Fruit fly (Drosophila melanogaster) whole organism, embryonic: ENCODE results near the gene CG6962.

Experiments
- Adf1 ChIP-seq: fragments of 200-800 bp; sonication (Bioruptor generic); IDR thresholded peaks from 2 replicates; pipeline ENCODE4 v1.3.6; 2022; ENCODE audit warnings: missing biosample characterization, missing genetic modification characterization
- C15 ChIP-seq: fragments of 200-800 bp; sonication (Bioruptor generic); IDR thresholded peaks from 3 replicates; pipeline ENCODE4 v1.3.6; 2022; ENCODE audit warnings: missing biosample characterization, missing genetic modification characterization
- CG10979 ChIP-seq: fragments of 200-800 bp; sonication (Bioruptor generic); optimal IDR thresholded peaks from 2 replicates; lab custom pipeline; 2018; ENCODE audit warnings: missing biosample characterization, mild to moderate bottlenecking, missing genetic modification characterization, moderate library complexity
- CG11504 ChIP-seq: fragments of 200-800 bp; sonication (Bioruptor generic); optimal IDR thresholded peaks from 3 replicates; lab custom pipeline; 2019; ENCODE audit warnings: missing biosample characterization, mild to moderate bottlenecking, missing genetic modification characterization, moderate library complexity
- CG11723 ChIP-seq: fragments of 200-800 bp; sonication (Bioruptor generic); optimal IDR thresholded peaks from 2 replicates; lab custom pipeline; 2017; ENCODE audit warnings: missing biosample characterization, mild to moderate bottlenecking, missing genetic modification characterization
- CG14014 ChIP-seq: fragments of 200-800 bp; sonication (Bioruptor generic); IDR thresholded peaks from 2 replicates; pipeline ENCODE4 v1.3.6; 2022; ENCODE audit warnings: missing biosample characterization, missing genetic modification characterization
- CG14860 ChIP-seq: fragments of 200-800 bp; sonication (Bioruptor generic); IDR thresholded peaks from 3 replicates; pipeline ENCODE4 v1.3.6; 2022; ENCODE audit warnings: missing biosample characterization, missing genetic modification characterization; ENCODE audit not compliant: partially characterized antibody
- CG1529 ChIP-seq: fragments of 200-800 bp; sonication (Bioruptor generic); optimal IDR thresholded peaks from 3 replicates; lab custom pipeline; 2018; ENCODE audit warnings: missing biosample characterization, missing genetic modification characterization
- CG16863 ChIP-seq: fragments of 200-800 bp; sonication (Bioruptor generic); optimal IDR thresholded peaks from 3 replicates; lab custom pipeline; 2016; ENCODE audit warnings: missing biosample characterization, missing genetic modification characterization
- CG17359 ChIP-seq: fragments of 200-800 bp; sonication (Bioruptor generic); optimal IDR thresholded peaks from 3 replicates; lab custom pipeline; 2018; ENCODE audit warnings: missing biosample characterization, mild to moderate bottlenecking, missing genetic modification characterization, moderate library complexity
- CG2199 ChIP-seq: fragments of 200-800 bp; sonication (Bioruptor generic); IDR thresholded peaks from 3 replicates; pipeline ENCODE4 v1.3.6; 2022; ENCODE audit warnings: missing biosample characterization, missing genetic modification characterization
- CG4282 ChIP-seq: fragments of 200-800 bp; sonication (Bioruptor generic); optimal IDR thresholded peaks from 2 replicates; lab custom pipeline; 2016; ENCODE audit warnings: missing biosample characterization, missing genetic modification characterization
- CG4404 ChIP-seq: fragments of 200-800 bp; sonication (Bioruptor generic); IDR thresholded peaks from 2 replicates; pipeline ENCODE4 v1.3.6; 2022; ENCODE audit warnings: missing biosample characterization, missing genetic modification characterization
- CG5953 ChIP-seq: fragments of 200-800 bp; sonication (Bioruptor generic); IDR thresholded peaks from 2 replicates; pipeline ENCODE4 v1.3.6; 2022; ENCODE audit warnings: missing biosample characterization, missing genetic modification characterization
- CG8290 ChIP-seq, 3 experiments: fragments of 200-800 bp; sonication (Bioruptor generic); optimal IDR thresholded peaks; 2 replicates each; lab custom pipeline; 2016 to 2019; ENCODE audit warnings: missing biosample characterization in 3 of 3, missing genetic modification characterization in 3 of 3, mild to moderate bottlenecking in 2 of 3, moderate library complexity in 1 of 3
- CG8765 ChIP-seq: fragments of 200-800 bp; sonication (Bioruptor generic); IDR thresholded peaks from 2 replicates; pipeline ENCODE4 v1.3.6; 2022; ENCODE audit warnings: missing biosample characterization, missing genetic modification characterization
- CG9932 ChIP-seq: fragments of 200-800 bp; sonication (Bioruptor generic); IDR thresholded peaks from 2 replicates; pipeline ENCODE4 v1.3.6; 2022; ENCODE audit warnings: missing biosample characterization, missing genetic modification characterization
- Chrac-16 ChIP-seq: fragments of 200-800 bp; sonication (Bioruptor generic); optimal IDR thresholded peaks from 3 replicates; lab custom pipeline; 2016; ENCODE audit warnings: missing biosample characterization, missing genetic modification characterization
- Drgx ChIP-seq: fragments of 200-800 bp; sonication (Bioruptor generic); IDR thresholded peaks from 2 replicates; pipeline ENCODE4 v1.3.6; 2022; ENCODE audit warnings: missing biosample characterization, missing genetic modification characterization
- Hr51 ChIP-seq, 2 experiments: fragments of 200-800 bp; sonication (Bioruptor generic); optimal IDR thresholded peaks; 2 replicates in 1 of 2; 3 replicates in 1 of 2; lab custom pipeline; 2016 to 2018; ENCODE audit warnings: missing biosample characterization in 2 of 2, missing genetic modification characterization in 2 of 2, mild to moderate bottlenecking in 1 of 2, moderate library complexity in 1 of 2
- MESR4 ChIP-seq: fragments of 200-800 bp; sonication (Bioruptor generic); optimal IDR thresholded peaks from 2 replicates; lab custom pipeline; 2018; ENCODE audit warnings: missing biosample characterization, mild to moderate bottlenecking, missing genetic modification characterization, moderate library complexity
- MTF-1 ChIP-seq: fragments of 200-800 bp; sonication (Bioruptor generic); optimal IDR thresholded peaks from 2 replicates; lab custom pipeline; 2018; ENCODE audit warnings: missing biosample characterization, mild to moderate bottlenecking, missing genetic modification characterization, borderline replicate concordance
- Max ChIP-seq: fragments of 200-800 bp; sonication (Bioruptor generic); optimal IDR thresholded peaks from 2 replicates; lab custom pipeline; 2016; ENCODE audit warnings: missing biosample characterization, mild to moderate bottlenecking, missing genetic modification characterization
- Pdp1 ChIP-seq, 2 experiments: fragments of 200-800 bp; sonication (Bioruptor generic); optimal IDR thresholded peaks; 3 replicates each; lab custom pipeline; 2016; ENCODE audit warnings: missing biosample characterization in 2 of 2, missing genetic modification characterization in 2 of 2, mild to moderate bottlenecking in 1 of 2, moderate library complexity in 1 of 2
- Six4 ChIP-seq: fragments of 200-800 bp; sonication (Bioruptor generic); optimal IDR thresholded peaks from 2 replicates; lab custom pipeline; 2016; ENCODE audit warnings: missing biosample characterization, missing genetic modification characterization
- Sox102F ChIP-seq: fragments of 200-800 bp; sonication (Bioruptor generic); optimal IDR thresholded peaks from 2 replicates; lab custom pipeline; 2018; ENCODE audit warnings: missing biosample characterization, mild to moderate bottlenecking, missing genetic modification characterization, moderate library complexity
- Stat92E ChIP-seq, 3 experiments: fragments of >200 bp in 2 of 3; fragments of 200-800 bp in 1 of 3; sonication (Bioruptor generic) in 1 of 3; optimal IDR thresholded peaks; 2 replicates each; lab custom pipeline; 2017 to 2019; ENCODE audit warnings: missing biosample characterization in 3 of 3, missing genetic modification characterization in 3 of 3, mild to moderate bottlenecking in 1 of 3, moderate library complexity in 1 of 3
- bcd ChIP-seq: fragments of 200-800 bp; sonication (Bioruptor generic); optimal IDR thresholded peaks from 2 replicates; lab custom pipeline; 2017; ENCODE audit warnings: missing biosample characterization, mild to moderate bottlenecking, missing genetic modification characterization
- bsh ChIP-seq, 2 experiments: fragments of 200-800 bp; sonication (Bioruptor generic); optimal IDR thresholded peaks; 2 replicates each; lab custom pipeline; 2017 to 2018; ENCODE audit warnings: mild to moderate bottlenecking in 2 of 2, missing biosample characterization in 2 of 2, missing genetic modification characterization in 2 of 2, moderate library complexity in 1 of 2
- chinmo ChIP-seq: fragments of 200-800 bp; sonication (Bioruptor generic); IDR thresholded peaks from 4 replicates; pipeline ENCODE4 v1.3.6; 2022; ENCODE audit warnings: missing biosample characterization, missing genetic modification characterization; ENCODE audit not compliant: partially characterized antibody
- ci ChIP-seq: fragments of 200-800 bp; sonication (Bioruptor generic); IDR thresholded peaks from 3 replicates; pipeline ENCODE4 v1.3.6; 2022; ENCODE audit warnings: missing biosample characterization, missing genetic modification characterization
- corto ChIP-seq: fragments of 200-800 bp; sonication (Bioruptor generic); optimal IDR thresholded peaks from 2 replicates; lab custom pipeline; 2016; ENCODE audit warnings: missing biosample characterization, mild to moderate bottlenecking, missing genetic modification characterization, moderate library complexity
- disco-r ChIP-seq: fragments of 200-800 bp; sonication (Bioruptor generic); optimal IDR thresholded peaks from 2 replicates; lab custom pipeline; 2016; ENCODE audit warnings: missing biosample characterization, missing genetic modification characterization
- dmrt99B ChIP-seq: fragments of 200-800 bp; sonication (Bioruptor generic); optimal IDR thresholded peaks from 2 replicates; lab custom pipeline; 2018; ENCODE audit warnings: missing biosample characterization, mild to moderate bottlenecking, missing genetic modification characterization, moderate library complexity
- gem ChIP-seq: fragments of 200-800 bp; sonication (Bioruptor generic); optimal IDR thresholded peaks from 2 replicates; lab custom pipeline; 2019; ENCODE audit warnings: missing biosample characterization, mild to moderate bottlenecking, missing genetic modification characterization, moderate library complexity
- her ChIP-seq: fragments of 200-800 bp; sonication (Bioruptor generic); optimal IDR thresholded peaks from 2 replicates; lab custom pipeline; 2016; ENCODE audit warnings: missing biosample characterization, missing genetic modification characterization
- hkb ChIP-seq, 2 experiments: fragments of 200-800 bp in 1 of 2; fragments of >200 bp in 1 of 2; sonication (Bioruptor generic) in 1 of 2; IDR thresholded peaks in 1 of 2; optimal IDR thresholded peaks in 1 of 2; 2 replicates each; pipeline versions ENCODE4 v1.3.6 to Lab custom; 2017 to 2022; ENCODE audit warnings: missing biosample characterization in 1 of 2, missing genetic modification characterization in 1 of 2
- jigr1 ChIP-seq: fragments of 200-800 bp; sonication (Bioruptor generic); IDR thresholded peaks from 3 replicates; pipeline ENCODE4 v1.3.6; 2022; ENCODE audit warnings: missing biosample characterization, missing genetic modification characterization
- maf-S ChIP-seq: fragments of 200-800 bp; sonication (Bioruptor generic); optimal IDR thresholded peaks from 2 replicates; lab custom pipeline; 2016; ENCODE audit warnings: missing biosample characterization, missing genetic modification characterization
- psq ChIP-seq: fragments of 200-800 bp; sonication (Bioruptor generic); optimal IDR thresholded peaks from 2 replicates; lab custom pipeline; 2017; ENCODE audit warnings: missing biosample characterization, missing genetic modification characterization
- row ChIP-seq: fragments of 200-800 bp; sonication (Bioruptor generic); IDR thresholded peaks from 3 replicates; pipeline ENCODE4 v1.3.6; 2022; ENCODE audit warnings: missing biosample characterization, missing genetic modification characterization
- scrt ChIP-seq: fragments of 200-800 bp; sonication (Bioruptor generic); optimal IDR thresholded peaks from 2 replicates; lab custom pipeline; 2018; ENCODE audit warnings: missing biosample characterization, mild to moderate bottlenecking, missing genetic modification characterization, moderate library complexity
- sr ChIP-seq: fragments of 200-800 bp; sonication (Bioruptor generic); IDR thresholded peaks from 3 replicates; pipeline ENCODE4 v1.3.6; 2022; ENCODE audit warnings: missing biosample characterization, missing genetic modification characterization
- ssp ChIP-seq: fragments of 200-800 bp; sonication (Bioruptor generic); IDR thresholded peaks from 2 replicates; pipeline ENCODE4 v1.3.6; 2022; ENCODE audit warnings: missing biosample characterization, missing genetic modification characterization
- zf30C ChIP-seq: fragments of 200-800 bp; sonication (Bioruptor generic); optimal IDR thresholded peaks from 3 replicates; lab custom pipeline; 2018; ENCODE audit warnings: missing biosample characterization, mild to moderate bottlenecking, missing genetic modification characterization

Gene CG6962

dm6 chr3R:11849378-11850249 is 32.7 kb downstream of the CG6962 start (continued):
- TF ChIP-seq MESR4 (GFP tag; lab: Kevin White, UChicago) (peak; percentile 14), bcd (GFP tag; lab: Kevin White, UChicago) (peak; percentile 84), CG4282 (GFP tag; lab: Kevin White, UChicago) (peak; percentile 65), Adf1 (GFP tag; lab: Robert Waterston, UW) (no peak), CG5953 (peak; percentile 96), jigr1 (GFP tag; lab: Robert Waterston, UW) (peak; percentile 90), CG2199 (GFP tag; lab: Robert Waterston, UW) (peak; percentile 95), scrt (GFP tag; lab: Kevin White, UChicago) (peak; percentile 60), CG11723 (GFP tag; lab: Kevin White, UChicago) (peak; percentile 79), ssp (GFP tag; lab: Robert Waterston, UW) (peak; percentile 86), CG14014 (peak; percentile 37; the same call in 1 of the 2 replicates), CG8765 (GFP tag; lab: Robert Waterston, UW) (peak; percentile 35; the same call in 1 of the 2 replicates), Six4 (peak; percentile 92), maf-S (GFP tag; lab: Kevin White, UChicago) (peak; percentile 79), C15 (GFP tag; lab: Robert Waterston, UW) (no peak), CG1529 (GFP tag; lab: Kevin White, UChicago) (peak; percentile 93), her (GFP tag; lab: Kevin White, UChicago) (peak; percentile 86), corto (GFP tag; lab: Kevin White, UChicago) (no peak), psq (GFP tag; lab: Kevin White, UChicago) (peak; percentile 63), Max (GFP tag; lab: Kevin White, UChicago) (peak; percentile 84), CG14860 (GFP tag; lab: Robert Waterston, UW) (no peak), Pdp1 (GFP tag; optimal IDR thresholded peaks at IDR 0.05; lab: Kevin White, UChicago) (peak; percentile 91 to 93), CG16863 (peak; percentile 90)

dm6 chr3R:11847379-11847778 is 35.0 kb downstream of the CG6962 start:
- TF ChIP-seq Chrac-16 (GFP tag; lab: Kevin White, UChicago) (no peak), Drgx (GFP tag; lab: Robert Waterston, UW) (0 out of 2 replicates have a peak, but pooled peaks have one; percentile 17), row (GFP tag; lab: Robert Waterston, UW) (0 out of 3 replicates have a peak, but pooled peaks have one; percentile 21), hkb (optimal IDR thresholded peaks at IDR 0.05; lab: Kevin White, UChicago) (no peak), hkb (GFP tag; IDR thresholded peaks at IDR 0.05; lab: Robert Waterston, UW) (0 out of 2 replicates have a peak, but pooled peaks have one; percentile 21), sr (GFP tag; lab: Robert Waterston, UW) (no peak), CG17359 (peak; percentile 13), Sox102F (GFP tag; lab: Kevin White, UChicago) (peak; percentile 43), chinmo (GFP tag; lab: Robert Waterston, UW) (no peak), Stat92E (GFP tag; optimal IDR thresholded peaks at IDR 0.05; lab: Kevin White, UChicago) (no peak), zf30C (GFP tag; lab: Kevin White, UChicago) (no peak), CG11504 (tag; lab: Kevin White, UChicago) (peak; percentile 25), dmrt99B (tag; lab: Kevin White, UChicago) (peak; percentile 36), Hr51 (GFP tag; optimal IDR thresholded peaks at IDR 0.05; lab: Kevin White, UChicago) (peak in 1 of 2 experiments; percentile 21), ci (peak; percentile 46; the same call in 2 of the 3 replicates), bsh (GFP tag; optimal IDR thresholded peaks at IDR 0.05; lab: Kevin White, UChicago) (peak in 1 of 2 experiments; percentile 38), gem (peak; percentile 38), Pdp1 (GFP tag; optimal IDR thresholded peaks at IDR 0.05; lab: Kevin White, UChicago) (no peak), CG10979 (peak; percentile 1), MTF-1 (no peak), CG4404 (GFP tag; lab: Robert Waterston, UW) (no peak), disco-r (no peak), CG9932 (GFP tag; lab: Robert Waterston, UW) (no peak), CG8290 (GFP tag; optimal IDR thresholded peaks at IDR 0.05; lab: Kevin White, UChicago) (no peak), CG8290 (tag; optimal IDR thresholded peaks at IDR 0.05; lab: Kevin White, UChicago) (no peak)
